Worm (Caenorhabditis elegans) whole organism, L1 larva: ENCODE measurements around the gene igdb-1.
"Not testable (repeated sequence)": the region's sequence is repeated elsewhere in the genome, so short reads cannot be mapped to it uniquely, and the experiment has no call there.

Experiments used
- C04F5.9 ChIP-seq: sonication (generic microtip); optimal IDR thresholded peaks from 2 replicates; lab custom pipeline; 2016; ENCODE audit warnings: missing genetic modification characterization, missing compliant biosample characterization
- C34B4.2 ChIP-seq: sonication (generic microtip); optimal IDR thresholded peaks from 2 replicates; lab custom pipeline; 2017; ENCODE audit warnings: mild to moderate bottlenecking, missing genetic modification characterization, missing compliant biosample characterization
- alr-1 ChIP-seq: fragments of 200-800 bp; sonication (Bioruptor generic); optimal IDR thresholded peaks from 2 replicates; lab custom pipeline; 2018; ENCODE audit warnings: borderline replicate concordance, mild to moderate bottlenecking, missing genetic modification characterization, missing compliant biosample characterization
- aly-2 ChIP-seq: fragments of 150-350 bp; optimal IDR thresholded peaks from 2 replicates; lab custom pipeline; 2014; ENCODE audit warnings: missing biosample characterization, missing genetic modification characterization
- ama-1 ChIP-seq: fragments of 150-350 bp; optimal IDR thresholded peaks from 2 replicates; lab custom pipeline; 2014
- blmp-1 ChIP-seq: fragments of 150-350 bp; optimal IDR thresholded peaks from 2 replicates; lab custom pipeline; 2014; ENCODE audit warnings: missing biosample characterization, missing genetic modification characterization
- ceh-8 ChIP-seq: fragments of 200-800 bp; sonication (Bioruptor generic); optimal IDR thresholded peaks from 2 replicates; lab custom pipeline; 2018; ENCODE audit warnings: mild to moderate bottlenecking, missing genetic modification characterization, moderate library complexity, missing compliant biosample characterization
- ceh-90 ChIP-seq: sonication (generic microtip); optimal IDR thresholded peaks from 2 replicates; lab custom pipeline; 2016; ENCODE audit warnings: missing genetic modification characterization, missing compliant biosample characterization
- efl-3 ChIP-seq: fragments of 200-800 bp; sonication (Bioruptor generic); optimal IDR thresholded peaks from 2 replicates; lab custom pipeline; 2018; ENCODE audit warnings: mild to moderate bottlenecking, missing genetic modification characterization, missing compliant biosample characterization
- egl-13 ChIP-seq: sonication (generic microtip); optimal IDR thresholded peaks from 2 replicates; lab custom pipeline; 2016; ENCODE audit warnings: missing genotype, missing genetic modification reagents, missing genetic modification characterization, missing compliant biosample characterization
- elt-3 ChIP-seq, 6 experiments: fragments of 150-350 bp in 1 of 6; sonication (generic microtip); optimal IDR thresholded peaks; 2 replicates each; lab custom pipeline; 2017 to 2018; ENCODE audit warnings: missing biosample characterization in 6 of 6, missing genetic modification characterization in 6 of 6, inconsistent platforms in 1 of 6
- hlh-17 ChIP-seq: fragments of 200-800 bp; sonication (Bioruptor generic); optimal IDR thresholded peaks from 2 replicates; lab custom pipeline; 2018; ENCODE audit warnings: missing genetic modification characterization, mild to moderate bottlenecking, missing compliant biosample characterization, moderate library complexity, borderline replicate concordance
- hlh-4 ChIP-seq: sonication (generic microtip); optimal IDR thresholded peaks from 2 replicates; lab custom pipeline; 2016; ENCODE audit warnings: mild to moderate bottlenecking, missing genetic modification characterization, missing compliant biosample characterization
- isw-1 ChIP-seq: fragments of 200-800 bp; sonication (Bioruptor generic); IDR thresholded peaks from 2 replicates; pipeline ENCODE4 v1.3.6; 2022; ENCODE audit warnings: missing genetic modification characterization, missing compliant biosample characterization
- lin-14 ChIP-seq: fragments of 200-800 bp; sonication (Bioruptor generic); optimal IDR thresholded peaks from 2 replicates; lab custom pipeline; 2018; ENCODE audit warnings: mild to moderate bottlenecking, missing genetic modification characterization, moderate library complexity, missing compliant biosample characterization
- lin-15B ChIP-seq: fragments of 150-350 bp; sonication (generic microtip); optimal IDR thresholded peaks from 3 replicates; lab custom pipeline; 2014; ENCODE audit warnings: missing biosample characterization, missing genetic modification characterization
- lin-39 ChIP-seq: fragments of 150-350 bp; optimal IDR thresholded peaks from 2 replicates; lab custom pipeline; 2014; ENCODE audit warnings: missing biosample characterization, missing genetic modification reagents, missing genetic modification characterization
- mab-9 ChIP-seq: fragments of 200-800 bp; sonication (Bioruptor generic); IDR thresholded peaks from 2 replicates; pipeline ENCODE4 v1.3.6; 2022; ENCODE audit warnings: missing genetic modification reagents, missing genetic modification characterization, missing compliant biosample characterization
- mef-2 ChIP-seq: fragments of 150-350 bp; optimal IDR thresholded peaks from 2 replicates; lab custom pipeline; 2014; ENCODE audit warnings: missing biosample characterization, missing genetic modification characterization
- mep-1 ChIP-seq: fragments of 150-350 bp; optimal IDR thresholded peaks from 2 replicates; lab custom pipeline; 2014; ENCODE audit warnings: missing biosample characterization, missing genetic modification characterization
- nhr-20 ChIP-seq: sonication (generic microtip); optimal IDR thresholded peaks from 2 replicates; lab custom pipeline; 2016; ENCODE audit warnings: mild to moderate bottlenecking, missing genetic modification characterization, missing compliant biosample characterization
- nhr-28 ChIP-seq: fragments of 150-350 bp; optimal IDR thresholded peaks from 2 replicates; lab custom pipeline; 2014; ENCODE audit warnings: missing biosample characterization, missing genetic modification characterization
- nhr-47 ChIP-seq: sonication (generic microtip); optimal IDR thresholded peaks from 2 replicates; lab custom pipeline; 2016; ENCODE audit warnings: mild to moderate bottlenecking, missing genetic modification characterization, moderate library complexity, missing compliant biosample characterization
- nhr-71 ChIP-seq: sonication (generic microtip); optimal IDR thresholded peaks from 2 replicates; lab custom pipeline; 2016; ENCODE audit warnings: mild to moderate bottlenecking, missing genetic modification characterization, moderate library complexity, missing compliant biosample characterization
- pag-3 ChIP-seq: sonication (generic microtip); optimal IDR thresholded peaks from 2 replicates; lab custom pipeline; 2017; ENCODE audit warnings: missing genetic modification characterization, mild to moderate bottlenecking, missing compliant biosample characterization, antibody characterized with exemption, borderline replicate concordance; ENCODE audit not compliant: insufficient read depth
- pqm-1 ChIP-seq: sonication (generic microtip); optimal IDR thresholded peaks from 3 replicates; lab custom pipeline; 2017; ENCODE audit warnings: missing biosample characterization, missing genetic modification characterization
- sptf-1 ChIP-seq: fragments of 150-350 bp; optimal IDR thresholded peaks from 2 replicates; lab custom pipeline; 2014; ENCODE audit warnings: missing biosample characterization, missing genetic modification characterization
- tlp-1 ChIP-seq: fragments of 150-350 bp; optimal IDR thresholded peaks from 2 replicates; lab custom pipeline; 2014; ENCODE audit warnings: missing biosample characterization, missing genetic modification characterization
- unc-86 ChIP-seq: sonication (generic microtip); optimal IDR thresholded peaks from 2 replicates; lab custom pipeline; 2016; ENCODE audit warnings: missing genetic modification characterization, missing compliant biosample characterization
- unc-98 ChIP-seq: fragments of 200-800 bp; sonication (Bioruptor generic); IDR thresholded peaks from 2 replicates; pipeline ENCODE4 v1.3.6; 2022; ENCODE audit warnings: missing genetic modification characterization, missing compliant biosample characterization
- vab-15 ChIP-seq: sonication (generic microtip); optimal IDR thresholded peaks from 2 replicates; lab custom pipeline; 2017; ENCODE audit warnings: missing genotype, mild to moderate bottlenecking, missing genetic modification characterization, missing compliant biosample characterization
- xbp-1 ChIP-seq: sonication (generic microtip); optimal IDR thresholded peaks from 2 replicates; lab custom pipeline; 2016; ENCODE audit warnings: missing genetic modification characterization, missing compliant biosample characterization

igdb-1 gene

DNA sequence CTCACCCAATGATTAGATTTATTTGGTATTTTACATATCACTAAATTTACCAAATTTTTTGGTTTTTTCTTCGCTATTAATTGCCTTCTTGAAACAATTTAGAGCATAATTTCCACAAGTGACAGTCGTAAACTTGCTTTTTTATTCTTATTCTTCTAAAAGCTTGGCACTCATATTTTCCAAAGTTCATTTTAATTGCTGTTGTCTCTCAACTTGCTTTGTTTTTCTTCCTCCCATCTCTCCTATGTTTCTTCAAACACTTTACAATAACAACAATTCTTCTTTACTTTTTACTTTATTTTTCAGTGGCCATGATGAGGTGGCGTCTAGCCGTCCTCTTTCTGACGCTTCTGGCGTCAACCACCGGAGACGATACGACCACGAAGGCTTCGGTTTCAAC is 10.5 kb upstream of the igdb-1 start, which contains the start of gene igdb-2:
Gene igdb-2, plus strand, starts transcription at position 301 of the 400 bp plus-strand sequence.
- TF ChIP-seq ceh-8 (GFP tag; lab: Kevin White, UChicago): no peak
- no peak for TF ChIP-seq egl-13 (tag; lab: Kevin White, UChicago)
- TF ChIP-seq efl-3: no peak

DNA sequence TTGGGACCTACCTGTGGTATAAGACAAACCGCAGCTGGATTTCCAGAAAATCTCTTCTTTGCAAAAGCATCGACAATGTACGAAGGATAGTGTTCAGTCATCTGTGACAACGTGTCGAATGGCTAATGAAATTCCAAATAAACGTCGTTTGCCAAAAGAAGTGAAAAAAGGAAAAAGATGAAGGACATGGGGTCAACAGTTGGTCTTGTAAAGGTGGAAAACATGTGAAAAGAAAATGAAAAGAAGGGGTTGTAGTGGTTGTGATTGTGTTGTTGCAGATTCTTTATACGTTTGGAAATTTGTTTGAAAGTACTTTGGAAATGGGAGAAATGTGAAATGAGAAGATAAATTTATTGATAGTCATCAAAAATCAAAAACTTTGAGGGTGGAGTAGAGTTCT is 1.9 kb upstream of the igdb-1 start, which contains the start of gene T04A11.1:
Gene T04A11.1, minus strand, starts transcription at position 101 of the 400 bp plus-strand sequence.
- not testable (repeated sequence) for TF ChIP-seq xbp-1 (tag; lab: Kevin White, UChicago); ceh-90 (tag; lab: Kevin White, UChicago); sptf-1
- TF ChIP-seq, all 84 proteins: peak for 0; not testable (repeated sequence) for 84

DNA sequence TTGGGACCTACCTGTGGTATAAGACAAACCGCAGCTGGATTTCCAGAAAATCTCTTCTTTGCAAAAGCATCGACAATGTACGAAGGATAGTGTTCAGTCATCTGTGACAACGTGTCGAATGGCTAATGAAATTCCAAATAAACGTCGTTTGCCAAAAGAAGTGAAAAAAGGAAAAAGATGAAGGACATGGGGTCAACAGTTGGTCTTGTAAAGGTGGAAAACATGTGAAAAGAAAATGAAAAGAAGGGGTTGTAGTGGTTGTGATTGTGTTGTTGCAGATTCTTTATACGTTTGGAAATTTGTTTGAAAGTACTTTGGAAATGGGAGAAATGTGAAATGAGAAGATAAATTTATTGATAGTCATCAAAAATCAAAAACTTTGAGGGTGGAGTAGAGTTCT is 5.7 kb downstream of the igdb-1 start, which contains the start of gene T04A11.4:
Gene T04A11.4, minus strand, starts transcription at position 101 of the 400 bp plus-strand sequence.
- TF ChIP-seq mab-9 (GFP tag; lab: Robert Waterston, UW); alr-1 (tag; lab: Kevin White, UChicago); ama-1 (lab: Kevin White, UChicago): not testable (repeated sequence)

DNA sequence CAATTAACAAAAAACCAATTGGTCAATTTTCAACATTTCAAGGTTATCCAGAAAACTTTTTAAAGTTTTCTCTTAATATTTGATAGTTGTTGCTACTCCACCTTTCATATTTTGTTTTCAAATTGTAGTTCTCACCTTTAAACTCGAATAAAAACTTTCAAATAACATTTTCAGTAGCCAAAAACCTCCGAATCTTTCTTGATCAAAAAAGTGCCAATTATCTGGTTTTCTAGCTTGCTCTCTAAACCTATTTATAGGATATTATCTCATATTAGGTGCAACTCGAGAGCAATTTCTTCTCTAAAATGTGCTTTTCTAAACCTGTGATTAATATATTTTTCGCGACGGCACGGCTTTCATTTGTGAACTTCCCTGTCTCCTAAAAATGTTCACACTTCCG is 8.4 kb downstream of the igdb-1 start, which contains the start of gene sru-26:
Gene sru-26, plus strand, starts transcription at position 301 of the 400 bp plus-strand sequence.
- TF ChIP-seq nhr-71 (no peak), vab-15 (tag; lab: Kevin White, UChicago) (no peak), C04F5.9 (no peak), pqm-1 (tag; lab: Kevin White, UChicago) (no peak), pag-3 (tag; lab: Kevin White, UChicago) (no peak), nhr-28 (tag; lab: Kevin White, UChicago) (no peak), mep-1 (tag; lab: Kevin White, UChicago) (no peak), lin-15B (tag; lab: Kevin White, UChicago) (no peak)

DNA sequence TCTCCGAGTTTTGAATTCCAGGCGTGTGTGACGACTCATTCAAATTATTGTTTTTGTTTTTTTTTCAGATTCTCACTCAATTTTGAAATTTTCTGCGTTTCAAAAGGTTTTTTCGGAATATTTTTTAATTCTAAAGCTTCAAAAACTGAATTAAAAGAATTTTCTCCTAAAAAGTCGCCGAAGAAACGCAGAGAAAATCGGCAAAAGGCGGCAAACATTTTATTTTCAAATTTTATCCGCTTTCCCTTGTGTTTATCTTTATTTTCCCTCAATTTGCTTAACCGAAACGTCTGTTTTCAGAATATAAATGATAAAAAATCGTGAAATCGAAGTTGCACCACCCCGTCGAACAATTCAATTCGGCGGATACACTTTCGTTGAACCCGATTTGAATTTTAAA is 11.7 kb downstream of the igdb-1 start, which contains the start of gene him-6:
Gene him-6, plus strand, starts transcription at position 301 of the 400 bp plus-strand sequence.
- no peak for TF ChIP-seq sptf-1

DNA sequence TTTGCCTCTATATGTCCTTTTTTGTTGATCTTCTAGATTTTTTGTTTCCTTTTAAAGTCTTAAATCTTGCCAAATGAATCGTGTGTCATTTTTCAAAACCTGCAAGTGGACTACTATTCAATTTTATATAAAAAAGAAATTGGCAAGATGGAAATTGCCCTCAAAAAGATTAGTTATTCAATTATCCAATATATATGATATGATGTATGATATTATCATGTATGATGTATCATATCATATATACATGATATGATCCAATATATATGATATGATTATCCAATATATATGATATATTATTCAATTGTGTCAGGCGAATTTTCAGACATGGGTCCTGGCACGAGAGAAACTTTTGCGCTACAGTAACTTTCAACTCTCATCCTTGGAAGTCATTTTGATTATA is 16.4 kb downstream of the igdb-1 start, which contains the start of gene sru-20:
Gene sru-20, plus strand, starts transcription at position 301 of the 400 bp plus-strand sequence.
- TF ChIP-seq nhr-71 (no peak), elt-3 (tag; optimal IDR thresholded peaks at IDR 0.05; lab: Kevin White, UChicago) (no peak), unc-86 (tag; lab: Kevin White, UChicago) (no peak), nhr-47 (no peak), C34B4.2 (tag; lab: Kevin White, UChicago) (no peak), egl-13 (tag; lab: Kevin White, UChicago) (no peak), mab-9 (GFP tag; lab: Robert Waterston, UW) (no peak), tlp-1 (no peak), aly-2 (tag; lab: Kevin White, UChicago) (no peak), mef-2 (tag; lab: Kevin White, UChicago) (no peak), pqm-1 (tag; lab: Kevin White, UChicago) (no peak), lin-15B (tag; lab: Kevin White, UChicago) (no peak), hlh-4 (tag; lab: Kevin White, UChicago) (no peak), nhr-20 (tag; lab: Kevin White, UChicago) (no peak), blmp-1 (tag; lab: Kevin White, UChicago) (no peak), lin-39 (tag; lab: Kevin White, UChicago) (no peak)
- TF ChIP-seq, all 84 proteins: peak for 0

DNA sequence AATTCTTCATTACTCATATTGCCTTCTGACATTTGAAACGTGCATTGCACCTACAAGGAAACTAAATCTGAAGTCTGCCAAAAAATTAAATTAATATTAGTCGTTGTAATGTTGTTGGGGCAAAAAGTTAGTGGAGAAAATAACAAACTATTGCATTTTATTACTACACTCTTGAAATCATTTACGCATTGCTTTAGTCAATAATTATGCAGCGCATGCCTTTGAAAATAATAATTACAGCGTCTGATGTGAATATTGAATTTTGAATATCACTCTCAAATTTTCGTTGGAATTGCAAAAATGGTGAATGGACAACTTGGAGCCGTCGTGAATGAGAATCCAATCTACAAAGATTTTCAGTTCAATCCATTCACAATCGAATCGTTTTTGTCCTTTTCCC is 19.4 kb downstream of the igdb-1 start, which contains the start of gene sru-19:
Gene sru-19, plus strand, starts transcription at position 301 of the 400 bp plus-strand sequence.
- no peak for TF ChIP-seq C04F5.9
- no peak for TF ChIP-seq hlh-17 (GFP tag; lab: Kevin White, UChicago)
- no peak for TF ChIP-seq lin-14 (GFP tag; lab: Kevin White, UChicago)
- no peak for TF ChIP-seq isw-1 (GFP tag; lab: Robert Waterston, UW)
- no peak for TF ChIP-seq vab-15 (tag; lab: Kevin White, UChicago)
- no peak for TF ChIP-seq unc-98 (GFP tag; lab: Robert Waterston, UW)
- TF ChIP-seq nhr-20 (tag; lab: Kevin White, UChicago): no peak
- no peak for TF ChIP-seq xbp-1 (tag; lab: Kevin White, UChicago)
- TF ChIP-seq nhr-47: no peak
